Worm (Caenorhabditis elegans): ENCODE measurements around the gene gba-1.
"Not testable (repeated sequence)": the region's sequence is repeated elsewhere in the genome, so short reads cannot be mapped to it uniquely, and the experiment has no call there.

ce11 chrII:2153708-2154107 is 22.8 kb upstream of the gba-1 start, which contains the start of gene math-18:
- not testable (repeated sequence) for TF ChIP-seq T22C8.4 (GFP tag; IDR thresholded peaks at IDR 0.05); ref-1 (GFP tag; conservative IDR thresholded peaks at IDR 0.05)
